Worm (Caenorhabditis elegans) whole organism, young adult: ENCODE measurements around the gene F41G4.13.
"Not testable (repeated sequence)": the region's sequence is repeated elsewhere in the genome, so short reads cannot be mapped to it uniquely, and the experiment has no call there.

ENCODE experiments used
- B0035.1 ChIP-seq: sonication (generic microtip); optimal IDR thresholded peaks from 2 replicates; lab custom pipeline; 2016; ENCODE audit warnings: missing genetic modification characterization, mild to moderate bottlenecking, missing compliant biosample characterization, missing genotype, missing genetic modification reagents
- B0261.1 ChIP-seq: sonication (generic microtip); optimal IDR thresholded peaks from 2 replicates; lab custom pipeline; 2016; ENCODE audit warnings: mild to moderate bottlenecking, missing genetic modification characterization, moderate library complexity, missing compliant biosample characterization
- C06A6.2 ChIP-seq: fragments of 200-800 bp; sonication (Bioruptor generic); conservative IDR thresholded peaks from 2 replicates; pipeline ENCODE4 v1.3.6; 2022; ENCODE audit warnings: missing genetic modification characterization, missing compliant biosample characterization
- F33H1.4 ChIP-seq: fragments of 200-800 bp; sonication (Bioruptor generic); IDR thresholded peaks from 2 replicates; pipeline ENCODE4 v1.3.6; 2022; ENCODE audit warnings: missing genetic modification reagents, missing genetic modification characterization, missing compliant biosample characterization
- K12H6.12 ChIP-seq: fragments of 200-800 bp; sonication (Bioruptor generic); optimal IDR thresholded peaks from 2 replicates; lab custom pipeline; 2018; ENCODE audit warnings: mild to moderate bottlenecking, missing genetic modification characterization, missing compliant biosample characterization
- ceh-91 ChIP-seq: fragments of 200-800 bp; sonication (Bioruptor generic); IDR thresholded peaks from 2 replicates; pipeline ENCODE4 v1.3.6; 2022; ENCODE audit warnings: missing genetic modification reagents, missing genetic modification characterization, missing compliant biosample characterization
- chd-7 ChIP-seq: sonication (generic microtip); optimal IDR thresholded peaks from 2 replicates; lab custom pipeline; 2016; ENCODE audit warnings: mild to moderate bottlenecking, missing genetic modification characterization, moderate library complexity, missing compliant biosample characterization
- efl-1 ChIP-seq: fragments of 150-350 bp; optimal IDR thresholded peaks from 2 replicates; lab custom pipeline; 2014; ENCODE audit warnings: missing biosample characterization, missing genetic modification reagents, missing genetic modification characterization
- lsl-1 ChIP-seq: fragments of 200-800 bp; sonication (Bioruptor generic); optimal IDR thresholded peaks from 2 replicates; lab custom pipeline; 2018; ENCODE audit warnings: mild to moderate bottlenecking, missing genetic modification characterization, moderate library complexity, missing compliant biosample characterization
- unc-130 ChIP-seq: sonication (generic microtip); optimal IDR thresholded peaks from 2 replicates; lab custom pipeline; 2016; ENCODE audit warnings: missing genetic modification reagents, missing genetic modification characterization, missing compliant biosample characterization

DNA sequence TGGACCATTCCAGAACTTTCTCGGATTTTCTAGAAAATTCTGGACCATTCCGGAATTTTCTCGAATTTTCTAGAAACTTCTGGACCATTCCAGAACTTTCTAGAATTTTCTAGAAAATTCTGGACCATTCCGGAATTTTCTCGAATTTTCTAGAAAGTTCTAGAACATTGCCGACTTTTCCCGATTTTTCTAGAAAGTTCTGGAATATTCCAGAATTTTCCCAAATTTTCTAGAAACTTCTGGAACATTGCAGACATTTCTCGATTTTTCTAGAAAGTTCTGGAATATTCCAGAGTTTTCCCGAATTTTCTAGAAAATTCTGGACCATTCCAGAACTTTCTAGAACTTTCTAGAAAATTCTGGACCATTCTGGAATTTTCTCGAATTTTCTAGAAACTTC, 16.8 kb upstream of the F41G4.13 start:
- not testable (repeated sequence) for TF ChIP-seq B0035.1 (tag; lab: Kevin White, UChicago); ceh-91 (GFP tag; lab: Robert Waterston, UW); K12H6.12 (tag; lab: Kevin White, UChicago); unc-130 (GFP tag; lab: Kevin White, UChicago); chd-7 (tag; lab: Kevin White, UChicago); F33H1.4 (GFP tag; lab: Robert Waterston, UW); C06A6.2; lsl-1 (GFP tag; lab: Kevin White, UChicago); B0261.1 (tag; lab: Kevin White, UChicago); efl-1 (GFP tag; lab: Kevin White, UChicago)
